Worm (Caenorhabditis elegans) whole organism, young adult: ENCODE measurements around the gene gcy-9.

Experiments
- B0035.1 ChIP-seq: sonication (generic microtip); optimal IDR thresholded peaks from 2 replicates; lab custom pipeline; 2016; ENCODE audit warnings: missing genetic modification characterization, mild to moderate bottlenecking, missing compliant biosample characterization, missing genotype, missing genetic modification reagents
- C17E4.6 ChIP-seq: fragments of 200-800 bp; sonication (Bioruptor generic); IDR thresholded peaks from 2 replicates; pipeline ENCODE4 v1.3.6; 2022; ENCODE audit warnings: missing genetic modification reagents, missing genetic modification characterization, missing compliant biosample characterization
- F22D6.2 ChIP-seq: sonication (generic microtip); optimal IDR thresholded peaks from 2 replicates; lab custom pipeline; 2016; ENCODE audit warnings: mild to moderate bottlenecking, missing genetic modification characterization, missing compliant biosample characterization
- F55B11.4 ChIP-seq: sonication (generic microtip); optimal IDR thresholded peaks from 2 replicates; lab custom pipeline; 2016; ENCODE audit warnings: missing compliant biosample characterization, missing genetic modification characterization, borderline replicate concordance; ENCODE audit not compliant: insufficient read depth
- K12H6.12 ChIP-seq: fragments of 200-800 bp; sonication (Bioruptor generic); optimal IDR thresholded peaks from 2 replicates; lab custom pipeline; 2018; ENCODE audit warnings: mild to moderate bottlenecking, missing genetic modification characterization, missing compliant biosample characterization
- T07F8.4 ChIP-seq: sonication (generic microtip); optimal IDR thresholded peaks from 2 replicates; lab custom pipeline; 2016; ENCODE audit warnings: mild to moderate bottlenecking, missing genetic modification characterization, moderate library complexity, missing compliant biosample characterization
- athp-1 ChIP-seq: sonication (generic microtip); optimal IDR thresholded peaks from 2 replicates; lab custom pipeline; 2017; ENCODE audit warnings: mild to moderate bottlenecking, missing genetic modification characterization, missing compliant biosample characterization
- attf-5 ChIP-seq: fragments of 200-800 bp; sonication (Bioruptor generic); optimal IDR thresholded peaks from 2 replicates; lab custom pipeline; 2018; ENCODE audit warnings: mild to moderate bottlenecking, missing genetic modification characterization, missing compliant biosample characterization
- attf-6 ChIP-seq: fragments of 200-800 bp; sonication (Bioruptor generic); IDR thresholded peaks from 2 replicates; pipeline ENCODE4 v1.3.6; 2022; ENCODE audit warnings: missing genetic modification reagents, missing genetic modification characterization, missing compliant biosample characterization
- ccch-3 ChIP-seq: fragments of 200-800 bp; sonication (Bioruptor generic); optimal IDR thresholded peaks from 2 replicates; lab custom pipeline; 2018; ENCODE audit warnings: mild to moderate bottlenecking, missing genetic modification characterization, missing compliant biosample characterization
- ceh-100 ChIP-seq: fragments of 200-800 bp; sonication (Bioruptor generic); IDR thresholded peaks from 2 replicates; pipeline ENCODE4 v1.3.6; 2022; ENCODE audit warnings: missing genetic modification reagents, missing genetic modification characterization, missing compliant biosample characterization
- ceh-27 ChIP-seq: fragments of 200-800 bp; sonication (Bioruptor generic); optimal IDR thresholded peaks from 2 replicates; lab custom pipeline; 2018; ENCODE audit warnings: mild to moderate bottlenecking, missing genetic modification characterization, moderate library complexity, missing compliant biosample characterization
- dox-1 ChIP-seq: fragments of 200-800 bp; sonication (Bioruptor generic); IDR thresholded peaks from 2 replicates; pipeline ENCODE4 v1.3.6; 2022; ENCODE audit warnings: missing genetic modification reagents, missing genetic modification characterization, missing compliant biosample characterization
- efl-1 ChIP-seq: fragments of 150-350 bp; optimal IDR thresholded peaks from 2 replicates; lab custom pipeline; 2014; ENCODE audit warnings: missing biosample characterization, missing genetic modification reagents, missing genetic modification characterization
- fkh-3 ChIP-seq: sonication (generic microtip); optimal IDR thresholded peaks from 2 replicates; lab custom pipeline; 2016; ENCODE audit warnings: mild to moderate bottlenecking, missing genetic modification characterization, missing compliant biosample characterization
- gei-17 ChIP-seq: fragments of 200-800 bp; sonication (Bioruptor generic); optimal IDR thresholded peaks from 2 replicates; lab custom pipeline; 2018; ENCODE audit warnings: mild to moderate bottlenecking, missing genetic modification characterization, missing compliant biosample characterization
- hlh-26 ChIP-seq: fragments of 200-800 bp; sonication (Bioruptor generic); conservative IDR thresholded peaks from 2 replicates; pipeline ENCODE4 v1.3.6; 2022; ENCODE audit warnings: missing genetic modification reagents, missing genetic modification characterization, missing compliant biosample characterization
- hmg-1.2 ChIP-seq: fragments of 200-800 bp; sonication (Bioruptor generic); IDR thresholded peaks from 2 replicates; pipeline ENCODE4 v1.3.6; 2022; ENCODE audit warnings: missing genetic modification reagents, missing genetic modification characterization, missing compliant biosample characterization
- hsf-1 ChIP-seq: fragments of 200-800 bp; sonication (Bioruptor generic); IDR thresholded peaks from 2 replicates; pipeline ENCODE4 v1.3.6; 2022; ENCODE audit warnings: missing genetic modification reagents, missing genetic modification characterization, missing compliant biosample characterization
- let-607 ChIP-seq, 2 experiments: fragments of 200-800 bp in 1 of 2; sonication (Bioruptor generic) in 1 of 2; sonication (generic microtip) in 1 of 2; optimal IDR thresholded peaks; 2 replicates each; lab custom pipeline; 2016 to 2018; ENCODE audit warnings: mild to moderate bottlenecking in 2 of 2, missing compliant biosample characterization in 2 of 2, missing genetic modification characterization in 2 of 2, moderate library complexity in 2 of 2, missing genotype in 1 of 2
- lin-26 ChIP-seq: fragments of 200-800 bp; sonication (Bioruptor generic); IDR thresholded peaks from 2 replicates; pipeline ENCODE4 v1.3.6; 2022; ENCODE audit warnings: missing genetic modification reagents, missing genetic modification characterization, missing compliant biosample characterization
- lin-54 ChIP-seq: fragments of 200-800 bp; sonication (Bioruptor generic); optimal IDR thresholded peaks from 2 replicates; lab custom pipeline; 2018; ENCODE audit warnings: mild to moderate bottlenecking, missing genetic modification characterization, missing compliant biosample characterization
- madf-6 ChIP-seq: fragments of 200-800 bp; sonication (Bioruptor generic); IDR thresholded peaks from 2 replicates; pipeline ENCODE4 v1.3.6; 2022; ENCODE audit warnings: missing genetic modification reagents, missing genetic modification characterization, missing compliant biosample characterization
- nfyb-1 ChIP-seq: fragments of 200-800 bp; sonication (Bioruptor generic); IDR thresholded peaks from 2 replicates; pipeline ENCODE4 v1.3.6; 2022; ENCODE audit warnings: missing genetic modification reagents, missing genetic modification characterization, missing compliant biosample characterization
- nhr-179 ChIP-seq: sonication (generic microtip); optimal IDR thresholded peaks from 2 replicates; lab custom pipeline; 2016; ENCODE audit warnings: mild to moderate bottlenecking, missing genetic modification characterization, missing compliant biosample characterization
- nhr-80 ChIP-seq: sonication (generic microtip); optimal IDR thresholded peaks from 2 replicates; lab custom pipeline; 2016; ENCODE audit warnings: missing genetic modification characterization, missing compliant biosample characterization
- nhr-90 ChIP-seq: sonication (generic microtip); optimal IDR thresholded peaks from 2 replicates; lab custom pipeline; 2016; ENCODE audit warnings: missing genotype, mild to moderate bottlenecking, missing genetic modification characterization, missing compliant biosample characterization
- pbrm-1 ChIP-seq: fragments of 200-800 bp; sonication (Bioruptor generic); IDR thresholded peaks from 2 replicates; pipeline ENCODE4 v1.3.6; 2022; ENCODE audit warnings: missing genetic modification reagents, missing genetic modification characterization, missing compliant biosample characterization
- repo-1 ChIP-seq: sonication (generic microtip); optimal IDR thresholded peaks from 2 replicates; lab custom pipeline; 2017; ENCODE audit warnings: mild to moderate bottlenecking, missing genetic modification characterization, missing compliant biosample characterization
- sea-2 ChIP-seq: fragments of 200-800 bp; sonication (Bioruptor generic); IDR thresholded peaks from 2 replicates; pipeline ENCODE4 v1.3.6; 2022; ENCODE audit warnings: missing genetic modification characterization, missing compliant biosample characterization
- snpc-1.1 ChIP-seq: sonication (generic microtip); optimal IDR thresholded peaks from 2 replicates; lab custom pipeline; 2017; ENCODE audit warnings: missing genetic modification characterization, mild to moderate bottlenecking, missing compliant biosample characterization, antibody characterized with exemption, moderate library complexity, missing genotype, missing genetic modification reagents; ENCODE audit not compliant: insufficient read depth
- snpc-1.3 ChIP-seq: sonication (generic microtip); optimal IDR thresholded peaks from 2 replicates; lab custom pipeline; 2017; ENCODE audit warnings: missing genetic modification characterization, mild to moderate bottlenecking, missing compliant biosample characterization, antibody characterized with exemption, moderate library complexity, missing genotype, missing genetic modification reagents; ENCODE audit not compliant: insufficient read depth
- snpc-4 ChIP-seq, 5 experiments: fragments of 150-350 bp in 1 of 5; sonication (generic microtip) in 4 of 5; optimal IDR thresholded peaks; 2 replicates each; lab custom pipeline; 2014 to 2018; ENCODE audit warnings: missing genetic modification characterization in 5 of 5, missing biosample characterization in 3 of 5, antibody characterized with exemption in 2 of 5, mild to moderate bottlenecking in 2 of 5, missing compliant biosample characterization in 2 of 5, missing genotype in 2 of 5, moderate library complexity in 2 of 5, missing genetic modification reagents in 1 of 5
- tbx-9 ChIP-seq: sonication (generic microtip); optimal IDR thresholded peaks from 2 replicates; lab custom pipeline; 2016; ENCODE audit warnings: borderline replicate concordance, missing genetic modification characterization, inconsistent platforms, missing compliant biosample characterization
- tlf-1 ChIP-seq: fragments of 200-800 bp; sonication (Bioruptor generic); optimal IDR thresholded peaks from 2 replicates; lab custom pipeline; 2018; ENCODE audit warnings: mild to moderate bottlenecking, missing genetic modification characterization, missing compliant biosample characterization
- unc-62 ChIP-seq: fragments of 150-350 bp; optimal IDR thresholded peaks from 2 replicates; lab custom pipeline; 2014; ENCODE audit warnings: missing biosample characterization, missing genetic modification reagents, missing genetic modification characterization
- zfh-2 ChIP-seq: fragments of 200-800 bp; sonication (Bioruptor generic); conservative IDR thresholded peaks from 2 replicates; pipeline ENCODE4 v1.3.6; 2022; ENCODE audit warnings: missing genetic modification reagents, missing genetic modification characterization, missing compliant biosample characterization
- zim-3 ChIP-seq: sonication (generic microtip); optimal IDR thresholded peaks from 2 replicates; lab custom pipeline; 2017; ENCODE audit warnings: mild to moderate bottlenecking, missing genetic modification characterization, moderate library complexity, missing compliant biosample characterization
- ztf-28 ChIP-seq: fragments of 200-800 bp; sonication (Bioruptor generic); IDR thresholded peaks from 2 replicates; pipeline ENCODE4 v1.3.6; 2022; ENCODE audit warnings: missing genetic modification reagents, missing genetic modification characterization, missing compliant biosample characterization

The gcy-9 gene

DNA sequence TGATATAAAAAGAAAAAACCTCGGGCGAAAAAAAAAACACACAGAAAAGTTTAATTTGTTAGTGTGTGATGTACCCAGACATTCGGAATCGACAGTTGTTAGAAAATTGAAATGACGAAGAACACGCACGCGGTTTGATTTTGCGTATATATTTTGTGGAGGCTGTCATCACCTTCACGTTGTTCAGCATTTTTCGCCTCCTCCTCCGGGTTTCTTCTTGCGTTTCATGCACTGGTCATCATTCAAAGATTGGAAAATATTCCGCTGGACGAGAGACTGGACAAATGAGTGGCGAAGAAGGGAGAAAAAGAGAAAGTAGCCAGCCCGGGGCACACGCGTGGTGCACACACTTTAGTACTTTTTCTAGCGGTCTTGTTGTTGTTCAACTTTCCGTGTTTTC, 7.2 kb upstream of the gcy-9 start (continued):
- TF ChIP-seq nhr-90 (tag; lab: Kevin White, UChicago) (no peak), efl-1 (GFP tag; lab: Kevin White, UChicago) (no peak)

DNA sequence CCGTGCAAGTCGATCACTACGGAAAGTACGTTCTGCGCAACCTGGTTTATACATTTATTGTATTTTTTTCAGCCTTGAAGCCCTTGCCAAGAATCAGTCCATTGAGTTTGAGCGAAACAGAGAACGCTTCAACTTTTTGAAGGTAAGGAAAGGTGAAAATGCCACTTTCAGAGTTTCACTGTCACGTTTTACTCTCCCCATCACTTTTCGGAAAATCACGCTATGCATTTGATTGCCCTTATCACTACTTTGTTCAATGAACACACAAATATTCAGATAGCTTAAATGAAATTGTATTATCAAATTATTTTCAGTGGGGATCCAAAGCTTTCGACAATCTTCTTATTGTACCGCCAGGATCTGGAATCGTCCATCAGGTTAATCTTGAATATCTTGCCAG, 2.8 kb upstream of the gcy-9 start:
- no peak for TF ChIP-seq snpc-1.3 (tag; lab: Kevin White, UChicago)
- peak; percentile 17 for TF ChIP-seq nhr-80 (tag; lab: Kevin White, UChicago)

DNA sequence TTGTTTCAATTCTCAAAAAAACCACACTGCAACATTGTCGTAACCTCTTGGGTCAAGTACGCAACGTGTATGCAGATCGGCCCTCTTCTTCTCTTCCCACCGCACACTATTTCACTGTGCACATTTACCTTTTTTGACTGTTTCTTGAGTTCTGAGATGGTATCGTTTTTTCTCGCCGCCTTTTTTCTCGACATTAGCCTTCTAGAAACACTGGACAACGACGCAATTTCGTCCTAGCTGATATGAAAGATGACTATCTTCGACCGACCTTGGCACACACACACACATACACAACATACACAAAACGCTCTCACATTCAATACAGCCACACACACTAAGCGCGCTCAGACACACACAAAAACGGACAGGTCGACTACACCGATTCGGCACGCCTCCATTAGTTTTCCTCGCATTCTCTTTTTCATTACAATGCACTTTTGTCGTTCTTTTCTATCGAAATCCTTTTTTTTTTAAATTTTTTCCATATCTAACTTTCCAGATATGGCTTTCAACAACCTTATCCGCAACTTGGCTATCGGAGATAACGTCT, 1.8 kb upstream of the gcy-9 start, which contains the start of gene aco-1:
aco-1 (plus strand) TSS at position 500 of the 550 bp plus-strand sequence.
- TF ChIP-seq zim-3 (tag; lab: Kevin White, UChicago) (no peak), let-607 (tag; optimal IDR thresholded peaks at IDR 0.05; lab: Kevin White, UChicago) (peak in 1 of 2 experiments; percentile 33), ceh-27 (GFP tag; lab: Kevin White, UChicago) (no peak), B0035.1 (tag; lab: Kevin White, UChicago) (no peak), attf-6 (GFP tag; lab: Robert Waterston, UW) (no peak), F55B11.4 (tag; lab: Kevin White, UChicago) (no peak), repo-1 (tag; lab: Kevin White, UChicago) (no peak), attf-5 (GFP tag; lab: Kevin White, UChicago) (peak; percentile 28), hmg-1.2 (peak; percentile 3; the same call in 1 of the 2 replicates), dox-1 (GFP tag; lab: Robert Waterston, UW) (0 out of 2 replicates have a peak, but pooled peaks have one; percentile 35), sea-2 (GFP tag; lab: Robert Waterston, UW) (no peak), tbx-9 (tag; lab: Kevin White, UChicago) (no peak), lin-54 (GFP tag; lab: Kevin White, UChicago) (no peak), C17E4.6 (GFP tag; lab: Robert Waterston, UW) (no peak), nhr-80 (tag; lab: Kevin White, UChicago) (peak; percentile 72), hlh-26 (GFP tag; lab: Robert Waterston, UW) (no peak), athp-1 (no peak), lin-26 (GFP tag; lab: Robert Waterston, UW) (no peak), ccch-3 (no peak), snpc-1.1 (no peak), pbrm-1 (GFP tag; lab: Robert Waterston, UW) (no peak), nfyb-1 (0 out of 2 replicates have a peak, but pooled peaks have one; percentile 41), nhr-179 (tag; lab: Kevin White, UChicago) (no peak), T07F8.4 (no peak), tlf-1 (GFP tag; lab: Kevin White, UChicago) (no peak), zfh-2 (GFP tag; lab: Robert Waterston, UW) (no peak), efl-1 (GFP tag; lab: Kevin White, UChicago) (no peak), K12H6.12 (no peak), fkh-3 (tag; lab: Kevin White, UChicago) (no peak), ztf-28 (GFP tag; lab: Robert Waterston, UW) (no peak), gei-17 (GFP tag; lab: Kevin White, UChicago) (peak; percentile 25), hsf-1 (GFP tag; lab: Robert Waterston, UW) (no peak), madf-6 (GFP tag; lab: Robert Waterston, UW) (no peak), snpc-4 (GFP tag; optimal IDR thresholded peaks at IDR 0.05; lab: Kevin White, UChicago) (no peak), snpc-4 (tag; optimal IDR thresholded peaks at IDR 0.05; lab: Kevin White, UChicago) (peak in 1 of 4 experiments; percentile 29), unc-62 (no peak), F22D6.2 (no peak), ceh-100 (GFP tag; lab: Robert Waterston, UW) (no peak), snpc-1.3 (tag; lab: Kevin White, UChicago) (no peak)
